Worm (Caenorhabditis elegans): ENCODE data around the gene pcyt-2.2.

pcyt-2.2 gene

ce11 chrX:7906430-7907014, 22.4 kb downstream of the pcyt-2.2 start, which contains the start of gene C39D10.1 (continued):
- TF ChIP-seq F49E8.2 (tag; optimal IDR thresholded peaks at IDR 0.05; ENCODE audit: borderline replicate concordance) (no peak), zfp-2 (tag; optimal IDR thresholded peaks at IDR 0.05) (no peak), skn-1 (tag; optimal IDR thresholded peaks at IDR 0.05) (no peak), egl-43 (GFP tag; IDR thresholded peaks at IDR 0.05) (peak; percentile 73), php-3 (GFP tag; IDR thresholded peaks at IDR 0.05) (0 out of 2 replicates have a peak, but pooled peaks have one; percentile 29), daf-12 (tag; optimal IDR thresholded peaks at IDR 0.05) (no peak), ceh-82 (tag; optimal IDR thresholded peaks at IDR 0.05) (no peak), zfp-3 (GFP tag; conservative IDR thresholded peaks at IDR 0.05) (0 out of 2 replicates have a peak, but pooled peaks have one; percentile 24), vab-7 (GFP tag; IDR thresholded peaks at IDR 0.05) (peak; percentile 79), F26F4.8 (GFP tag; conservative IDR thresholded peaks at IDR 0.05) (no peak), mes-2 (tag; optimal IDR thresholded peaks at IDR 0.05; ENCODE audit: poor library complexity, severe bottlenecking) (no peak), ama-1 (optimal IDR thresholded peaks at IDR 0.05) (no peak), nhr-11 (tag; optimal IDR thresholded peaks at IDR 0.05) (no peak), mdl-1 (tag; optimal IDR thresholded peaks at IDR 0.05) (no peak), lsy-2 (tag; optimal IDR thresholded peaks at IDR 0.05) (no peak), ceh-62 (tag; optimal IDR thresholded peaks at IDR 0.05) (no peak), hlh-30 (tag; optimal IDR thresholded peaks at IDR 0.05; ENCODE audit: insufficient read depth) (peak; percentile 16), zag-1 (tag; optimal IDR thresholded peaks at IDR 0.05) (no peak), dmd-9 (GFP tag; IDR thresholded peaks at IDR 0.05) (no peak), ctbp-1 (GFP tag; IDR thresholded peaks at IDR 0.05) (0 out of 2 replicates have a peak, but pooled peaks have one; percentile 25), ZK337.2 (GFP tag; IDR thresholded peaks at IDR 0.05) (peak; percentile 35; the same call in 1 of the 2 replicates), nhr-111 (GFP tag; optimal IDR thresholded peaks at IDR 0.05) (no peak), egl-27 (tag; optimal IDR thresholded peaks at IDR 0.05) (no peak), T20F7.1 (GFP tag; optimal IDR thresholded peaks at IDR 0.05) (peak; percentile 34), jun-1 (tag; optimal IDR thresholded peaks at IDR 0.05) (no peak), ztf-7 (tag; optimal IDR thresholded peaks at IDR 0.05) (no peak), Y5F2A.4 (GFP tag; optimal IDR thresholded peaks at IDR 0.05) (no peak), Y105C5A.15 (GFP tag; IDR thresholded peaks at IDR 0.05) (no peak), spr-1 (tag; optimal IDR thresholded peaks at IDR 0.05) (no peak), ceh-44 (GFP tag; IDR thresholded peaks at IDR 0.05) (peak; percentile 40; the same call in 1 of the 2 replicates), lin-13 (GFP tag; optimal IDR thresholded peaks at IDR 0.05) (peak; percentile 5), nhr-6 (tag; optimal IDR thresholded peaks at IDR 0.05) (no peak), lin-39 (tag; optimal IDR thresholded peaks at IDR 0.05) (no peak), saeg-2 (GFP tag; IDR thresholded peaks at IDR 0.05) (no peak), duxl-1 (tag; optimal IDR thresholded peaks at IDR 0.05; ENCODE audit: poor library complexity) (peak; percentile 36), snpc-1.2 (GFP tag; IDR thresholded peaks at IDR 0.05) (peak; percentile 66), lin-29 (GFP tag; IDR thresholded peaks at IDR 0.05) (no peak), daf-19 (GFP tag; conservative IDR thresholded peaks at IDR 0.05) (0 out of 2 replicates have a peak, but pooled peaks have one; percentile 30)

- TF ChIP-seq arid-1 (GFP tag; conservative IDR thresholded peaks at IDR 0.05) (no peak), unc-62 (GFP tag; optimal IDR thresholded peaks at IDR 0.05 in 1 of 2) (peak in 1 of 2 experiments; percentile 78), unc-62 (tag; optimal IDR thresholded peaks at IDR 0.05) (no peak)
Measured at ce11 chrX:7913830-7914229, 29.7 kb downstream of the pcyt-2.2 start, which contains the start of gene C39D10.7. TSS of gene C39D10.7 (minus strand) at chrX:7913930.

All from whole organism, L4 larva.